Worm (Caenorhabditis elegans) whole organism, young adult: ENCODE results near the gene chdh-1.

ENCODE experiments used
- F22D6.2 ChIP-seq: sonication (generic microtip); optimal IDR thresholded peaks from 2 replicates; lab custom pipeline; 2016; ENCODE audit warnings: mild to moderate bottlenecking, missing genetic modification characterization, missing compliant biosample characterization
- T07F8.4 ChIP-seq: sonication (generic microtip); optimal IDR thresholded peaks from 2 replicates; lab custom pipeline; 2016; ENCODE audit warnings: mild to moderate bottlenecking, missing genetic modification characterization, moderate library complexity, missing compliant biosample characterization
- ceh-27 ChIP-seq: fragments of 200-800 bp; sonication (Bioruptor generic); optimal IDR thresholded peaks from 2 replicates; lab custom pipeline; 2018; ENCODE audit warnings: mild to moderate bottlenecking, missing genetic modification characterization, moderate library complexity, missing compliant biosample characterization
- ceh-58 ChIP-seq: fragments of 200-800 bp; sonication (Bioruptor generic); IDR thresholded peaks from 2 replicates; pipeline ENCODE4 v1.3.6; 2022; ENCODE audit warnings: missing genetic modification characterization, missing compliant biosample characterization
- hlh-12 ChIP-seq: sonication (generic microtip); optimal IDR thresholded peaks from 2 replicates; lab custom pipeline; 2016; ENCODE audit warnings: missing genetic modification characterization, missing compliant biosample characterization
- lin-26 ChIP-seq: fragments of 200-800 bp; sonication (Bioruptor generic); IDR thresholded peaks from 2 replicates; pipeline ENCODE4 v1.3.6; 2022; ENCODE audit warnings: missing genetic modification reagents, missing genetic modification characterization, missing compliant biosample characterization
- mcd-1 ChIP-seq: fragments of 200-800 bp; sonication (Bioruptor generic); IDR thresholded peaks from 2 replicates; pipeline ENCODE4 v1.3.6; 2022; ENCODE audit warnings: missing genetic modification reagents, missing genetic modification characterization, missing compliant biosample characterization
- mel-28 ChIP-seq: sonication (generic microtip); optimal IDR thresholded peaks from 2 replicates; lab custom pipeline; 2016; ENCODE audit warnings: borderline replicate concordance, mild to moderate bottlenecking, missing genetic modification characterization, missing compliant biosample characterization
- mes-4 ChIP-seq: sonication (generic microtip); optimal IDR thresholded peaks from 2 replicates; lab custom pipeline; 2016; ENCODE audit warnings: missing genotype, missing genetic modification characterization, missing compliant biosample characterization
- repo-1 ChIP-seq: sonication (generic microtip); optimal IDR thresholded peaks from 2 replicates; lab custom pipeline; 2017; ENCODE audit warnings: mild to moderate bottlenecking, missing genetic modification characterization, missing compliant biosample characterization
- unc-62 ChIP-seq: fragments of 150-350 bp; optimal IDR thresholded peaks from 2 replicates; lab custom pipeline; 2014; ENCODE audit warnings: missing biosample characterization, missing genetic modification reagents, missing genetic modification characterization
- ztf-3 ChIP-seq: fragments of 200-800 bp; sonication (Bioruptor generic); optimal IDR thresholded peaks from 2 replicates; lab custom pipeline; 2018; ENCODE audit warnings: mild to moderate bottlenecking, missing genetic modification characterization, missing compliant biosample characterization

DNA sequence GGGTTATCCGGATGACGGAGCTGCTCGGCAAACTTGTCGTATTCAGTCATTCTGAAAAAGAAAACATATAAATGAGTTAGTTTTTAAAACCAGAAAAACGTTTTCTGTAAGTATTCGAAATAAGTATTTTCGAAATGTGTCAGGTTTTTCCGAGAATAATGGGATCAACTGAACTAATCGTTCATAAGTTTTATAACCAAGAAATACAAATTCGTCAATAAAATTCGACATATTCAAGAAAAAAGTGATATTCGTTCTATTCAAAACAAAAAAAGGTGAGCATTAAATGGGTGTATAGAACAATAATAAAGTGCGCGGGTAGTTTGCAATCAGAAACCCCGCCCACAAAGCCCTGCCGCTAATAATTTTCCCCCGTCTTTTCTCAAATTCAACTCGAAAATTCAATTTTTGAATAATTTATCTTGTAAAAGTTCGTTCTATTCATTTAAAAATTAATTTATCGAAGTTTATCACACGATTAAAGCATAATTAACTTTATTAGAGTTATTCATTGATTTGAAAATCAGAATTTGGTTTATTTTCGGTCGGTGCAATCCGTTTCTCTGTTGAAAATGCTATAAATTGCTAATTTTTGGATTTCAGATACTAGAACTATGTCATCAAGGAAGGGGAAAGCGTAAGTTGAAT lies 17.6 kb upstream of the chdh-1 start, which contains the start of the genes cyn-11 and T01B7.5:
- TF ChIP-seq T07F8.4 (no peak), mcd-1 (GFP tag; lab: Robert Waterston, UW) (no peak), lin-26 (GFP tag; lab: Robert Waterston, UW) (no peak), ceh-58 (GFP tag; lab: Robert Waterston, UW) (no peak), hlh-12 (tag; lab: Kevin White, UChicago) (no peak), unc-62 (no peak), F22D6.2 (tag; lab: Kevin White, UChicago) (no peak), repo-1 (tag; lab: Kevin White, UChicago) (no peak), ceh-27 (GFP tag; lab: Kevin White, UChicago) (no peak), ztf-3 (no peak), mes-4 (tag; lab: Kevin White, UChicago) (no peak), mel-28 (tag; lab: Kevin White, UChicago) (no peak)
